Worm (Caenorhabditis elegans) whole organism, L3 larva: ENCODE data around the gene cpr-5.

Experiments
- egl-27 ChIP-seq: sonication (generic microtip); optimal IDR thresholded peaks from 4 replicates; lab custom pipeline; 2017; ENCODE audit warnings: missing biosample characterization, missing genetic modification reagents, missing genetic modification characterization
- fkh-10 ChIP-seq: sonication (generic microtip); optimal IDR thresholded peaks from 2 replicates; lab custom pipeline; 2017; ENCODE audit warnings: missing biosample characterization, missing genetic modification reagents, missing genetic modification characterization
- nhr-23 ChIP-seq: fragments of 150-350 bp; optimal IDR thresholded peaks from 2 replicates; lab custom pipeline; 2014; ENCODE audit warnings: missing biosample characterization, missing genetic modification reagents, missing genetic modification characterization
- ztf-4 ChIP-seq: fragments of 150-350 bp; optimal IDR thresholded peaks from 2 replicates; lab custom pipeline; 2014; ENCODE audit warnings: missing biosample characterization, missing genetic modification characterization

Gene cpr-5

ce11 chrV:1084016-1084415 lies 49.8 kb downstream of the cpr-5 start, which contains the start of gene Y50D4B.6:
TSS of gene Y50D4B.6 (plus strand) at chrV:1084316.
- no peak for TF ChIP-seq egl-27
- no peak for TF ChIP-seq ztf-4
- TF ChIP-seq fkh-10 = no peak
- no peak for TF ChIP-seq nhr-23 (tag; lab: Kevin White, UChicago)
- TF ChIP-seq, all 47 proteins: peak for 0
